Fruit fly (Drosophila melanogaster) whole organism, embryonic: Measurements from ENCODE around the gene nompB.

Experiments used
- CG1024 ChIP-seq: fragments of 200-800 bp; sonication (Bioruptor generic); IDR thresholded peaks from 2 replicates; pipeline ENCODE4 v1.3.6; 2022; ENCODE audit warnings: missing biosample characterization, missing genetic modification characterization
- CG10979 ChIP-seq: fragments of 200-800 bp; sonication (Bioruptor generic); optimal IDR thresholded peaks from 2 replicates; lab custom pipeline; 2018; ENCODE audit warnings: missing biosample characterization, mild to moderate bottlenecking, missing genetic modification characterization, moderate library complexity
- CG11504 ChIP-seq: fragments of 200-800 bp; sonication (Bioruptor generic); optimal IDR thresholded peaks from 3 replicates; lab custom pipeline; 2019; ENCODE audit warnings: missing biosample characterization, mild to moderate bottlenecking, missing genetic modification characterization, moderate library complexity
- CG12219 ChIP-seq: fragments of 200-800 bp; sonication (Bioruptor generic); optimal IDR thresholded peaks from 3 replicates; lab custom pipeline; 2018; ENCODE audit warnings: missing biosample characterization, mild to moderate bottlenecking, missing genetic modification characterization
- CG1233 ChIP-seq: fragments of 200-800 bp; sonication (Bioruptor generic); optimal IDR thresholded peaks from 4 replicates; lab custom pipeline; 2018; ENCODE audit warnings: missing biosample characterization, mild to moderate bottlenecking, missing genetic modification characterization
- CG14014 ChIP-seq: fragments of 200-800 bp; sonication (Bioruptor generic); IDR thresholded peaks from 2 replicates; pipeline ENCODE4 v1.3.6; 2022; ENCODE audit warnings: missing biosample characterization, missing genetic modification characterization
- CG14860 ChIP-seq: fragments of 200-800 bp; sonication (Bioruptor generic); IDR thresholded peaks from 3 replicates; pipeline ENCODE4 v1.3.6; 2022; ENCODE audit warnings: missing biosample characterization, missing genetic modification characterization; ENCODE audit not compliant: partially characterized antibody
- CG15601 ChIP-seq: fragments of 200-800 bp; sonication (Bioruptor generic); optimal IDR thresholded peaks from 3 replicates; lab custom pipeline; 2019; ENCODE audit warnings: missing biosample characterization, mild to moderate bottlenecking, missing genetic modification characterization, moderate library complexity
- CG15696 ChIP-seq: fragments of 200-800 bp; sonication (Bioruptor generic); optimal IDR thresholded peaks from 2 replicates; lab custom pipeline; 2019; ENCODE audit warnings: missing biosample characterization, mild to moderate bottlenecking, missing genetic modification characterization, moderate library complexity
- CG1647 ChIP-seq: fragments of 200-800 bp; sonication (Bioruptor generic); optimal IDR thresholded peaks from 3 replicates; lab custom pipeline; 2016; ENCODE audit warnings: missing biosample characterization, missing genetic modification characterization
- CG17385 ChIP-seq: fragments of 200-800 bp; sonication (Bioruptor generic); optimal IDR thresholded peaks from 3 replicates; lab custom pipeline; 2018; ENCODE audit warnings: missing biosample characterization, mild to moderate bottlenecking, missing genetic modification characterization
- CG18262 ChIP-seq: fragments of 200-800 bp; optimal IDR thresholded peaks from 3 replicates; lab custom pipeline; 2019; ENCODE audit warnings: missing biosample characterization, mild to moderate bottlenecking, missing genetic modification characterization, moderate library complexity
- CG2120 ChIP-seq: fragments of 200-800 bp; sonication (Bioruptor generic); optimal IDR thresholded peaks from 3 replicates; lab custom pipeline; 2016; ENCODE audit warnings: missing biosample characterization, missing genetic modification characterization
- CG2202 ChIP-seq: fragments of 200-800 bp; sonication (Bioruptor generic); optimal IDR thresholded peaks from 2 replicates; lab custom pipeline; 2018; ENCODE audit warnings: missing biosample characterization, mild to moderate bottlenecking, missing genetic modification characterization
- CG30431 ChIP-seq: fragments of 200-800 bp; sonication (Bioruptor generic); optimal IDR thresholded peaks from 2 replicates; lab custom pipeline; 2017; ENCODE audit warnings: missing biosample characterization, missing genetic modification characterization
- CG31388 ChIP-seq: fragments of 200-800 bp; sonication (Bioruptor generic); optimal IDR thresholded peaks from 2 replicates; lab custom pipeline; 2016; ENCODE audit warnings: missing biosample characterization, missing genetic modification characterization
- CG4282 ChIP-seq: fragments of 200-800 bp; sonication (Bioruptor generic); optimal IDR thresholded peaks from 2 replicates; lab custom pipeline; 2016; ENCODE audit warnings: missing biosample characterization, missing genetic modification characterization
- CG4424 ChIP-seq: fragments of 200-800 bp; sonication (Bioruptor generic); optimal IDR thresholded peaks from 3 replicates; lab custom pipeline; 2016; ENCODE audit warnings: missing biosample characterization, missing genetic modification characterization
- CG4617 ChIP-seq: fragments of 200-800 bp; sonication (Bioruptor generic); optimal IDR thresholded peaks from 3 replicates; lab custom pipeline; 2016; ENCODE audit warnings: missing biosample characterization, missing genetic modification characterization, borderline replicate concordance
- CG4707 ChIP-seq: fragments of 200-800 bp; sonication (Bioruptor generic); optimal IDR thresholded peaks from 2 replicates; lab custom pipeline; 2018; ENCODE audit warnings: missing biosample characterization, mild to moderate bottlenecking, missing genetic modification characterization, moderate library complexity
- CG5953 ChIP-seq: fragments of 200-800 bp; sonication (Bioruptor generic); IDR thresholded peaks from 2 replicates; pipeline ENCODE4 v1.3.6; 2022; ENCODE audit warnings: missing biosample characterization, missing genetic modification characterization
- CG6765 ChIP-seq: fragments of 200-800 bp; sonication (Bioruptor generic); optimal IDR thresholded peaks from 3 replicates; lab custom pipeline; 2017; ENCODE audit warnings: missing biosample characterization, mild to moderate bottlenecking, missing genetic modification characterization
- CG7372 ChIP-seq: fragments of 200-800 bp; sonication (Bioruptor generic); IDR thresholded peaks from 2 replicates; pipeline ENCODE4 v1.3.6; 2022; ENCODE audit warnings: missing biosample characterization, missing genetic modification characterization
- CG8281 ChIP-seq: fragments of 200-800 bp; sonication (Bioruptor generic); optimal IDR thresholded peaks from 2 replicates; lab custom pipeline; 2018; ENCODE audit warnings: missing biosample characterization, mild to moderate bottlenecking, missing genetic modification characterization, moderate library complexity
- D19A ChIP-seq: fragments of 200-800 bp; optimal IDR thresholded peaks from 3 replicates; lab custom pipeline; 2019; ENCODE audit warnings: missing biosample characterization, mild to moderate bottlenecking, missing genetic modification characterization, moderate library complexity
- Dip3 ChIP-seq: fragments of 200-800 bp; sonication (Bioruptor generic); optimal IDR thresholded peaks from 3 replicates; lab custom pipeline; 2016; ENCODE audit warnings: missing biosample characterization, missing genetic modification characterization
- Doc3 ChIP-seq: fragments of 200-800 bp; sonication (Bioruptor generic); IDR thresholded peaks from 3 replicates; pipeline ENCODE4 v1.3.6; 2022; ENCODE audit warnings: missing biosample characterization, missing genetic modification characterization; ENCODE audit not compliant: partially characterized antibody
- H15 ChIP-seq: fragments of 200-800 bp; sonication (Bioruptor generic); IDR thresholded peaks from 3 replicates; pipeline ENCODE4 v1.3.6; 2022; ENCODE audit warnings: missing biosample characterization, missing genetic modification characterization
- HHEX ChIP-seq: fragments of 200-800 bp; sonication (Bioruptor generic); optimal IDR thresholded peaks from 3 replicates; lab custom pipeline; 2017; ENCODE audit warnings: missing biosample characterization, mild to moderate bottlenecking, missing genetic modification characterization, missing genetic modification reagents
- Hmr ChIP-seq: fragments of 200-800 bp; sonication (Bioruptor generic); optimal IDR thresholded peaks from 3 replicates; lab custom pipeline; 2017; ENCODE audit warnings: mild to moderate bottlenecking, missing biosample characterization, missing genetic modification reagents, missing genetic modification characterization
- Lhr ChIP-seq: fragments of 200-800 bp; sonication (Bioruptor generic); optimal IDR thresholded peaks from 3 replicates; lab custom pipeline; 2017; ENCODE audit warnings: mild to moderate bottlenecking, missing biosample characterization, missing genetic modification reagents, missing genetic modification characterization
- Med ChIP-seq: fragments of 200-800 bp; sonication (Bioruptor generic); peaks from one replicate; lab custom pipeline; 2016; ENCODE audit warnings: missing biosample characterization, missing genetic modification characterization, mild to moderate bottlenecking, inconsistent platforms, moderate library complexity
- Mes4 ChIP-seq: fragments of 200-800 bp; sonication (Bioruptor generic); optimal IDR thresholded peaks from 2 replicates; lab custom pipeline; 2016; ENCODE audit warnings: missing biosample characterization, missing genetic modification characterization
- ac ChIP-seq: fragments of 200-800 bp; sonication (Bioruptor generic); optimal IDR thresholded peaks from 3 replicates; lab custom pipeline; 2017; ENCODE audit warnings: missing biosample characterization, mild to moderate bottlenecking, missing genetic modification characterization
- corto ChIP-seq: fragments of 200-800 bp; sonication (Bioruptor generic); optimal IDR thresholded peaks from 2 replicates; lab custom pipeline; 2016; ENCODE audit warnings: missing biosample characterization, mild to moderate bottlenecking, missing genetic modification characterization, moderate library complexity
- dmrt99B ChIP-seq: fragments of 200-800 bp; sonication (Bioruptor generic); optimal IDR thresholded peaks from 2 replicates; lab custom pipeline; 2018; ENCODE audit warnings: missing biosample characterization, mild to moderate bottlenecking, missing genetic modification characterization, moderate library complexity
- dysf ChIP-seq: fragments of 200-800 bp; sonication (Bioruptor generic); IDR thresholded peaks from 3 replicates; pipeline ENCODE4 v1.3.6; 2022; ENCODE audit warnings: missing biosample characterization, missing genetic modification characterization
- emc ChIP-seq: fragments of 200-800 bp; sonication (Bioruptor generic); optimal IDR thresholded peaks from 2 replicates; lab custom pipeline; 2016; ENCODE audit warnings: missing biosample characterization, missing genetic modification characterization
- ewg ChIP-seq: fragments of 200-800 bp; sonication (Bioruptor generic); optimal IDR thresholded peaks from 3 replicates; lab custom pipeline; 2017; ENCODE audit warnings: mild to moderate bottlenecking, missing biosample characterization, missing genetic modification reagents, missing genetic modification characterization
- fd96Cb ChIP-seq: fragments of 200-800 bp; sonication (Bioruptor generic); optimal IDR thresholded peaks from 2 replicates; lab custom pipeline; 2018; ENCODE audit warnings: missing biosample characterization, mild to moderate bottlenecking, missing genetic modification characterization, moderate library complexity
- grn ChIP-seq: fragments of 200-800 bp; sonication (Bioruptor generic); optimal IDR thresholded peaks from 3 replicates; lab custom pipeline; 2017; ENCODE audit warnings: missing biosample characterization, missing genetic modification characterization
- org-1 ChIP-seq: fragments of 200-800 bp; sonication (Bioruptor generic); optimal IDR thresholded peaks from 2 replicates; lab custom pipeline; 2017; ENCODE audit warnings: missing biosample characterization, missing genetic modification characterization
- pb ChIP-seq: fragments of 200-800 bp; sonication (Bioruptor generic); optimal IDR thresholded peaks from 3 replicates; lab custom pipeline; 2016; ENCODE audit warnings: missing biosample characterization, missing genetic modification characterization
- sens ChIP-seq: fragments of 200-800 bp; sonication (Bioruptor generic); peaks from one replicate; lab custom pipeline; 2016; ENCODE audit warnings: missing biosample characterization, missing genetic modification characterization
- shn ChIP-seq: fragments of 200-800 bp; sonication (Bioruptor generic); optimal IDR thresholded peaks from 3 replicates; lab custom pipeline; 2016; ENCODE audit warnings: missing biosample characterization, missing genetic modification characterization
- tio ChIP-seq: fragments of 200-800 bp; sonication (Bioruptor generic); optimal IDR thresholded peaks from 2 replicates; lab custom pipeline; 2017; ENCODE audit warnings: missing biosample characterization, missing genetic modification characterization, inconsistent platforms
- twi ChIP-seq: fragments of 200-800 bp; optimal IDR thresholded peaks from 2 replicates; lab custom pipeline; 2019; ENCODE audit warnings: missing biosample characterization, mild to moderate bottlenecking, missing genetic modification characterization, moderate library complexity
- yki ChIP-seq: fragments of >200 bp; optimal IDR thresholded peaks from 3 replicates; lab custom pipeline; 2018
- zfh2 ChIP-seq: fragments of 200-800 bp; sonication (Bioruptor generic); optimal IDR thresholded peaks from 2 replicates; lab custom pipeline; 2016; ENCODE audit warnings: missing biosample characterization, missing genetic modification characterization

The nompB gene

DNA sequence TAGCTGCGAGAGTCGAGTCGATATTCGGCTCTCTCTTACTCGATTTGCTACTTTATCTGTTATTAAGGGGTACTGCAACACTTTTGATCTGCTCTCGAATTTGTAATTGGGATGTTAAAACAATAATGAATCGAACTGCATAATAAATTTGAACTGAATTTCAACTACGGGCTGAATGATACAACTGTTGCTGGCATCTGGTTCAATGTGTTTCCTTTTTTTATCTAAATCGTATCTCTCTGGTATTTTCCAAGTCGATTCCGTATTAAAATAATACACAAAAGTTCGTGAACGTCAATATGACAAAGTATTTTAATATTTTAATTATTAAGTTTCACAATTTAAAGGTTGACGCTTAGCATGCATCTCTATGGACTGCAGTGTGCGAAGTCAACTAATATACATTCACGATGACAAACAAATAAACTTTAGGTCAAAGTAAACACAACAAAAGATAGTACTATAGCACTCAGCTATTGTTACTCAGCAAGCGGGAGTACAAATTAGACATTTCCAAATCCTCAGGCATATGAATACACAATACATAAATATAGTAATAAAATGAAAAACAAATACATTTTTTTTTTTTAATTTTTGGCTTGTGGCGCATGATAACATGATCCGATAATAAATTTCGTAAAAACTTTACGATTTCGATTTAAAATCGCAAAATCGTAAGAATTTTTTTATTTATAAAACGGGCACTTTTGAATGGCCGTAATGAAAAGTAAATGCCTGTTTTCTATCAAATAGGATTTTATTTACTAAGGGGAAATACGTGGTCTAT lies 34.7 kb upstream of the nompB start, which contains the start of gene CG2201 (continued):
- TF ChIP-seq HHEX (GFP tag; lab: Kevin White, UChicago), result peak; percentile 21
- TF ChIP-seq Dip3 (GFP tag; lab: Kevin White, UChicago), result no peak
- no peak for TF ChIP-seq CG1233 (GFP tag; lab: Kevin White, UChicago)
- TF ChIP-seq CG18262, result peak; percentile 42
- peak; percentile 53 for TF ChIP-seq CG15601 (tag; lab: Kevin White, UChicago)
- TF ChIP-seq CG1024 (GFP tag; lab: Robert Waterston, UW), result 0 out of 2 replicates have a peak, but pooled peaks have one; percentile 46
- 0 out of 3 replicates have a peak, but pooled peaks have one; percentile 53 for TF ChIP-seq H15 (GFP tag; lab: Robert Waterston, UW)
- peak; percentile 43 for TF ChIP-seq org-1 (GFP tag; lab: Kevin White, UChicago)
- no peak for TF ChIP-seq Doc3 (GFP tag; lab: Robert Waterston, UW)
- peak; percentile 64 for TF ChIP-seq CG11504
- no peak for TF ChIP-seq emc (GFP tag; lab: Kevin White, UChicago)
- no peak for TF ChIP-seq corto (GFP tag; lab: Kevin White, UChicago)
- TF ChIP-seq CG4424 (GFP tag; lab: Kevin White, UChicago), result peak; percentile 20
- TF ChIP-seq CG30431, result no peak
- TF ChIP-seq dysf (GFP tag; lab: Robert Waterston, UW), result 0 out of 3 replicates have a peak, but pooled peaks have one; percentile 24
- peak; percentile 59 for TF ChIP-seq Hmr (GFP tag; lab: Kevin White, UChicago)
- 0 out of 3 replicates have a peak, but pooled peaks have one; percentile 19 for TF ChIP-seq CG14860 (GFP tag; lab: Robert Waterston, UW)
- no peak for TF ChIP-seq zfh2 (GFP tag; lab: Kevin White, UChicago)
- peak; percentile 68 for TF ChIP-seq CG6765
- TF ChIP-seq CG10979, result peak; percentile 25
- TF ChIP-seq CG12219 (GFP tag; lab: Kevin White, UChicago), result peak; percentile 37
- peak; percentile 70 for TF ChIP-seq Med (GFP tag; lab: Kevin White, UChicago)
- peak; percentile 21 for TF ChIP-seq CG31388 (GFP tag; lab: Kevin White, UChicago)
- peak; percentile 18 for TF ChIP-seq twi (tag; lab: Kevin White, UChicago)
- TF ChIP-seq CG4707, result peak; percentile 14
- TF ChIP-seq CG2202 (tag; lab: Kevin White, UChicago), result peak; percentile 32
- TF ChIP-seq ac (GFP tag; lab: Kevin White, UChicago), result peak; percentile 32
- TF ChIP-seq CG8281, result no peak
- TF ChIP-seq CG17385, result peak; percentile 37
- TF ChIP-seq CG4617, result peak; percentile 14
- peak; percentile 24 for TF ChIP-seq fd96Cb (tag; lab: Kevin White, UChicago)
- peak; percentile 59; the same call in 1 of the 2 replicates for TF ChIP-seq CG5953
- TF ChIP-seq Lhr, result peak; percentile 83
- peak; percentile 33 for TF ChIP-seq CG4282
- no peak for TF ChIP-seq CG7372 (GFP tag; lab: Robert Waterston, UW)
- TF ChIP-seq CG1647 (GFP tag; lab: Kevin White, UChicago), result peak; percentile 30
- no peak for TF ChIP-seq shn (GFP tag; lab: Kevin White, UChicago)
- TF ChIP-seq ewg (GFP tag; lab: Kevin White, UChicago), result peak; percentile 49
- TF ChIP-seq CG15696 (tag; lab: Kevin White, UChicago), result peak; percentile 9
- no peak for TF ChIP-seq yki
- peak; percentile 41 for TF ChIP-seq Mes4 (GFP tag; lab: Kevin White, UChicago)
- 0 out of 2 replicates have a peak, but pooled peaks have one; percentile 20 for TF ChIP-seq CG14014
- no peak for TF ChIP-seq pb (GFP tag; lab: Kevin White, UChicago)
- TF ChIP-seq CG2120 (GFP tag; lab: Kevin White, UChicago), result peak; percentile 10
- peak; percentile 18 for TF ChIP-seq grn (GFP tag; lab: Kevin White, UChicago)
- peak; percentile 74 for TF ChIP-seq sens (GFP tag; lab: Kevin White, UChicago)
- TF ChIP-seq tio (GFP tag; lab: Kevin White, UChicago), result peak; percentile 28
- TF ChIP-seq D19A (tag; lab: Kevin White, UChicago), result peak; percentile 43
- TF ChIP-seq dmrt99B, result peak; percentile 69
